Fruit fly (Drosophila melanogaster): ENCODE measurements around the gene ksr.

- TF ChIP-seq CG8478 (optimal IDR thresholded peaks at IDR 0.05) (no peak), CTCF (optimal IDR thresholded peaks at IDR 0.05) (no peak)
Measured at dm6 chr3R:5482790-5483189, 916 bp downstream of the ksr start.
